Worm (Caenorhabditis elegans): ENCODE results near the gene tald-1.

Gene tald-1

ce11 chrIV:4390438-4390894 is 4.0 kb downstream of the tald-1 start, which contains the start of the genes rpl-7A and set-21 (continued):
- TF ChIP-seq fkh-8 (tag; optimal IDR thresholded peaks at IDR 0.05) (peak; percentile 98), nhr-19 (GFP tag; conservative IDR thresholded peaks at IDR 0.05) (peak; percentile 98), jun-1 (tag; optimal IDR thresholded peaks at IDR 0.05) (peak; percentile 82), nhr-71 (tag; optimal IDR thresholded peaks at IDR 0.05) (peak; percentile 98), F16B12.6 (tag; optimal IDR thresholded peaks at IDR 0.05) (peak; percentile 77), skn-1 (tag; optimal IDR thresholded peaks at IDR 0.05) (peak; percentile 61), efl-1 (optimal IDR thresholded peaks at IDR 0.05) (peak; percentile 94 to 98), efl-1 (GFP tag; optimal IDR thresholded peaks at IDR 0.05 in 1 of 2) (peak; percentile 93 to 100), ceh-8 (GFP tag; optimal IDR thresholded peaks at IDR 0.05) (peak; percentile 81), nhr-12 (tag; optimal IDR thresholded peaks at IDR 0.05) (no peak), sptf-1 (tag; optimal IDR thresholded peaks at IDR 0.05) (no peak), nhr-90 (tag; optimal IDR thresholded peaks at IDR 0.05; ENCODE audit: poor library complexity) (peak; percentile 96), fos-1 (tag; optimal IDR thresholded peaks at IDR 0.05) (peak; percentile 75), pqm-1 (tag; optimal IDR thresholded peaks at IDR 0.05) (no peak), vab-15 (tag; optimal IDR thresholded peaks at IDR 0.05) (peak; percentile 81), nhr-20 (tag; optimal IDR thresholded peaks at IDR 0.05) (peak; percentile 95), blmp-1 (tag; optimal IDR thresholded peaks at IDR 0.05) (peak; percentile 53), hpl-2 (GFP tag; optimal IDR thresholded peaks at IDR 0.05) (peak; percentile 60), lin-13 (GFP tag; optimal IDR thresholded peaks at IDR 0.05) (peak; percentile 78), lin-35 (GFP tag; optimal IDR thresholded peaks at IDR 0.05) (peak; percentile 94 to 97), xbp-1 (tag; optimal IDR thresholded peaks at IDR 0.05) (peak; percentile 97), egl-27 (tag; optimal IDR thresholded peaks at IDR 0.05) (peak in 1 of 2 experiments; percentile 49), nhr-85 (tag) (peak; percentile 98), ceh-63 (GFP tag; optimal IDR thresholded peaks at IDR 0.05) (peak; percentile 26), tlp-1 (tag; optimal IDR thresholded peaks at IDR 0.05) (no peak), ztf-4 (tag; optimal IDR thresholded peaks at IDR 0.05) (peak; percentile 89), irx-1 (tag; optimal IDR thresholded peaks at IDR 0.05) (peak; percentile 92), zip-4 (GFP tag; optimal IDR thresholded peaks at IDR 0.05) (peak; percentile 88), unc-98 (GFP tag; IDR thresholded peaks at IDR 0.05) (peak; percentile 93), efl-3 (GFP tag; optimal IDR thresholded peaks at IDR 0.05) (no peak), ceh-88 (GFP tag; IDR thresholded peaks at IDR 0.05) (peak; percentile 95), tbx-2 (tag; optimal IDR thresholded peaks at IDR 0.05) (peak; percentile 95), ets-5 (GFP tag; IDR thresholded peaks at IDR 0.05) (no peak), unc-86 (tag; optimal IDR thresholded peaks at IDR 0.05) (peak; percentile 95), aha-1 (tag; optimal IDR thresholded peaks at IDR 0.05) (no peak), mep-1 (tag; optimal IDR thresholded peaks at IDR 0.05) (peak; percentile 87), egl-13 (tag; optimal IDR thresholded peaks at IDR 0.05) (peak; percentile 92)

ce11 chrIV:4393488-4393887 is 7.0 kb downstream of the tald-1 start:
- no peak for TF ChIP-seq zip-4 (GFP tag; optimal IDR thresholded peaks at IDR 0.05)

DNA sequence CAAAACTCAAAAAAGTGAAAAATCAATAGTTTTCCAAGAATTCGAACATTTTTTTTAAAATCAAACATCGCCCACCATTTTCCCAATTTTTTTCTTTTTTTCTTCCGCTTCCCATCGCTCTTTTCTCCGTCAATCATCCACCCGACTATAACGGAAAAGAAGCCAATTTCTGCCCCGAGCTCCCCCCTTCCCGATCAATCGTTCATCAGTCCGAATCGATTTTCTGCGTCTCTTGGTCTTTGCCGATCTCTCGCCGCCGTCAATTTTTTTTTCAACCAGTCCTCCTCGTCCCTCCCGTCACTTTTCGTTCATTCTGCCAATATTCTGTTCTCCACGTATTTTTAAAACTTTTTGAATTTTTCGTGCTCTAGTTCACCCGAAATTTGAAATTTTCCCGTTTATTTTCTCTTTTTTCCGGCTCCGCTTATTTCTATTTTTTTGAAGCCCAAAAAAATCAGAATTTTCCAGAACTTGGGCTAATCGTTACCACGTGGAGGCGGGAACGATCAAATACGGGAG is 7.5 kb downstream of the tald-1 start, which contains the start of gene ell-1:
TSS of gene ell-1 (plus strand) at position 469 of the 519 bp plus-strand sequence.
- TF ChIP-seq sox-4 (tag; optimal IDR thresholded peaks at IDR 0.05) (no peak), egl-27 (tag; optimal IDR thresholded peaks at IDR 0.05) (no peak), nhr-20 (tag; optimal IDR thresholded peaks at IDR 0.05) (no peak), tlp-1 (tag; optimal IDR thresholded peaks at IDR 0.05) (no peak), unc-62 (GFP tag; optimal IDR thresholded peaks at IDR 0.05) (no peak), grh-1 (GFP tag; IDR thresholded peaks at IDR 0.05) (no peak), isw-1 (GFP tag; IDR thresholded peaks at IDR 0.05) (no peak), efl-3 (GFP tag; optimal IDR thresholded peaks at IDR 0.05) (no peak), F16B12.6 (tag; optimal IDR thresholded peaks at IDR 0.05) (no peak)

All from whole organism, L1 larva.